Fruit fly (Drosophila melanogaster) whole organism, embryonic: ENCODE results near the gene Alp5.

Source experiments
- Ada2b ChIP-seq: fragments of 200-800 bp; sonication (Bioruptor generic); IDR thresholded peaks from 2 replicates; pipeline ENCODE4 v1.3.6; 2022; ENCODE audit warnings: missing biosample characterization, missing genetic modification characterization
- Atf3 ChIP-seq: fragments of 200-800 bp; sonication (Bioruptor generic); optimal IDR thresholded peaks from 3 replicates; lab custom pipeline; 2016; ENCODE audit warnings: missing biosample characterization, missing genetic modification characterization
- Bgb ChIP-seq: fragments of 200-800 bp; sonication (Bioruptor generic); IDR thresholded peaks from 2 replicates; pipeline ENCODE4 v1.3.6; 2022; ENCODE audit warnings: missing biosample characterization, missing genetic modification characterization; ENCODE audit not compliant: partially characterized antibody
- CG1024 ChIP-seq: fragments of 200-800 bp; sonication (Bioruptor generic); IDR thresholded peaks from 2 replicates; pipeline ENCODE4 v1.3.6; 2022; ENCODE audit warnings: missing biosample characterization, missing genetic modification characterization
- CG11696 ChIP-seq: fragments of 200-800 bp; sonication (Bioruptor generic); IDR thresholded peaks from 2 replicates; pipeline ENCODE4 v1.3.6; 2022; ENCODE audit warnings: missing biosample characterization, missing genetic modification characterization
- CG12744 ChIP-seq: fragments of 200-800 bp; sonication (Bioruptor generic); optimal IDR thresholded peaks from 2 replicates; lab custom pipeline; 2016; ENCODE audit warnings: missing biosample characterization, missing genetic modification characterization
- CG14014 ChIP-seq: fragments of 200-800 bp; sonication (Bioruptor generic); IDR thresholded peaks from 2 replicates; pipeline ENCODE4 v1.3.6; 2022; ENCODE audit warnings: missing biosample characterization, missing genetic modification characterization
- CG14050 ChIP-seq: fragments of 200-800 bp; sonication (Bioruptor generic); IDR thresholded peaks from 3 replicates; pipeline ENCODE4 v1.3.6; 2022; ENCODE audit warnings: missing biosample characterization, missing genetic modification characterization
- CG14860 ChIP-seq: fragments of 200-800 bp; sonication (Bioruptor generic); IDR thresholded peaks from 3 replicates; pipeline ENCODE4 v1.3.6; 2022; ENCODE audit warnings: missing biosample characterization, missing genetic modification characterization; ENCODE audit not compliant: partially characterized antibody
- CG17359 ChIP-seq: fragments of 200-800 bp; sonication (Bioruptor generic); optimal IDR thresholded peaks from 3 replicates; lab custom pipeline; 2018; ENCODE audit warnings: missing biosample characterization, mild to moderate bottlenecking, missing genetic modification characterization, moderate library complexity
- CG17361 ChIP-seq: fragments of 200-800 bp; sonication (Bioruptor generic); IDR thresholded peaks from 3 replicates; pipeline ENCODE4 v1.3.6; 2022; ENCODE audit warnings: missing biosample characterization, missing genetic modification characterization
- CG17912 ChIP-seq: fragments of 200-800 bp; sonication (Bioruptor generic); optimal IDR thresholded peaks from 2 replicates; lab custom pipeline; 2018; ENCODE audit warnings: missing biosample characterization, mild to moderate bottlenecking, missing genetic modification characterization
- CG18262 ChIP-seq: fragments of 200-800 bp; optimal IDR thresholded peaks from 3 replicates; lab custom pipeline; 2019; ENCODE audit warnings: missing biosample characterization, mild to moderate bottlenecking, missing genetic modification characterization, moderate library complexity
- CG30020 ChIP-seq: fragments of 200-800 bp; optimal IDR thresholded peaks from 2 replicates; lab custom pipeline; 2019; ENCODE audit warnings: missing biosample characterization, mild to moderate bottlenecking, missing genetic modification characterization, moderate library complexity
- CG30431 ChIP-seq: fragments of 200-800 bp; sonication (Bioruptor generic); optimal IDR thresholded peaks from 2 replicates; lab custom pipeline; 2017; ENCODE audit warnings: missing biosample characterization, missing genetic modification characterization
- CG32767 ChIP-seq: fragments of 200-800 bp; sonication (Bioruptor generic); IDR thresholded peaks from 2 replicates; pipeline ENCODE4 v1.3.6; 2022; ENCODE audit warnings: missing biosample characterization, missing genetic modification characterization
- CG34224 ChIP-seq: fragments of 200-800 bp; sonication (Bioruptor generic); IDR thresholded peaks from 3 replicates; pipeline ENCODE4 v1.3.6; 2022; ENCODE audit warnings: missing biosample characterization, missing genetic modification characterization; ENCODE audit not compliant: partially characterized antibody
- CG34422 ChIP-seq: fragments of 200-800 bp; sonication (Bioruptor generic); IDR thresholded peaks from 3 replicates; pipeline ENCODE4 v1.3.6; 2022; ENCODE audit warnings: missing biosample characterization, missing genetic modification characterization
- CG43689 ChIP-seq: fragments of 200-800 bp; sonication (Bioruptor generic); IDR thresholded peaks from 2 replicates; pipeline ENCODE4 v1.3.6; 2022; ENCODE audit warnings: missing biosample characterization, missing genetic modification characterization
- CG4617 ChIP-seq: fragments of 200-800 bp; sonication (Bioruptor generic); optimal IDR thresholded peaks from 3 replicates; lab custom pipeline; 2016; ENCODE audit warnings: missing biosample characterization, missing genetic modification characterization, borderline replicate concordance
- CG5180 ChIP-seq: fragments of 200-800 bp; sonication (Bioruptor generic); optimal IDR thresholded peaks from 3 replicates; lab custom pipeline; 2017; ENCODE audit warnings: missing biosample characterization, missing genetic modification characterization, mild to moderate bottlenecking, moderate library complexity, missing genetic modification reagents
- CG7963 ChIP-seq: fragments of 200-800 bp; sonication (Bioruptor generic); IDR thresholded peaks from 3 replicates; pipeline ENCODE4 v1.3.6; 2022; ENCODE audit warnings: missing biosample characterization, missing genetic modification characterization; ENCODE audit not compliant: partially characterized antibody
- CTCF ChIP-seq: fragments of 200-800 bp; sonication (Bioruptor generic); optimal IDR thresholded peaks from 2 replicates; lab custom pipeline; 2017; ENCODE audit warnings: missing biosample characterization, mild to moderate bottlenecking, missing genetic modification characterization, moderate library complexity
- CkIIα-i1 ChIP-seq: fragments of 200-800 bp; sonication (Bioruptor generic); IDR thresholded peaks from 2 replicates; pipeline ENCODE4 v1.3.6; 2022; ENCODE audit warnings: missing biosample characterization, missing genetic modification characterization
- Dad ChIP-seq: fragments of 200-800 bp; sonication (Bioruptor generic); optimal IDR thresholded peaks from 3 replicates; lab custom pipeline; 2016; ENCODE audit warnings: missing biosample characterization, missing genetic modification characterization
- Deaf1 ChIP-seq: fragments of 200-800 bp; optimal IDR thresholded peaks from 3 replicates; lab custom pipeline; 2019; ENCODE audit warnings: missing biosample characterization, mild to moderate bottlenecking, missing genetic modification characterization, moderate library complexity
- Dp ChIP-seq: fragments of 200-800 bp; sonication (Bioruptor generic); optimal IDR thresholded peaks from 2 replicates; lab custom pipeline; 2018; ENCODE audit warnings: missing biosample characterization, mild to moderate bottlenecking, missing genetic modification characterization, moderate library complexity
- E2f1 ChIP-seq: fragments of 200-800 bp; sonication (Bioruptor generic); IDR thresholded peaks from 2 replicates; pipeline ENCODE4 v1.3.6; 2022; ENCODE audit warnings: missing biosample characterization, missing genetic modification characterization
- Fer1 ChIP-seq: fragments of 200-800 bp; sonication (Bioruptor generic); optimal IDR thresholded peaks from 2 replicates; lab custom pipeline; 2017; ENCODE audit warnings: missing biosample characterization, mild to moderate bottlenecking, missing genetic modification characterization
- HLH3B ChIP-seq: fragments of 200-800 bp; sonication (Bioruptor generic); IDR thresholded peaks from 2 replicates; pipeline ENCODE4 v1.3.6; 2022; ENCODE audit warnings: missing biosample characterization, missing genetic modification characterization
- Jarid2 ChIP-seq: fragments of 200-800 bp; sonication (Bioruptor generic); optimal IDR thresholded peaks from 3 replicates; lab custom pipeline; 2017; ENCODE audit warnings: mild to moderate bottlenecking, missing biosample characterization, missing genetic modification reagents, missing genetic modification characterization
- MTF-1 ChIP-seq: fragments of 200-800 bp; sonication (Bioruptor generic); optimal IDR thresholded peaks from 2 replicates; lab custom pipeline; 2018; ENCODE audit warnings: missing biosample characterization, mild to moderate bottlenecking, missing genetic modification characterization, borderline replicate concordance
- Max ChIP-seq: fragments of 200-800 bp; sonication (Bioruptor generic); optimal IDR thresholded peaks from 2 replicates; lab custom pipeline; 2016; ENCODE audit warnings: missing biosample characterization, mild to moderate bottlenecking, missing genetic modification characterization
- NFAT ChIP-seq: fragments of 200-800 bp; sonication (Bioruptor generic); IDR thresholded peaks from 2 replicates; pipeline ENCODE4 v1.3.6; 2022; ENCODE audit warnings: missing biosample characterization, missing genetic modification characterization
- Rx ChIP-seq: fragments of 200-800 bp; sonication (Bioruptor generic); IDR thresholded peaks from 2 replicates; pipeline ENCODE4 v1.3.6; 2022; ENCODE audit warnings: missing biosample characterization, missing genetic modification characterization
- Sox102F ChIP-seq: fragments of 200-800 bp; sonication (Bioruptor generic); optimal IDR thresholded peaks from 2 replicates; lab custom pipeline; 2018; ENCODE audit warnings: missing biosample characterization, mild to moderate bottlenecking, missing genetic modification characterization, moderate library complexity
- ash1 ChIP-seq: fragments of 200-800 bp; sonication (Bioruptor generic); optimal IDR thresholded peaks from 2 replicates; lab custom pipeline; 2018; ENCODE audit warnings: missing biosample characterization, mild to moderate bottlenecking, missing genetic modification characterization
- bbx ChIP-seq: fragments of 200-800 bp; sonication (Bioruptor generic); IDR thresholded peaks from 2 replicates; pipeline ENCODE4 v1.3.6; 2022; ENCODE audit warnings: missing biosample characterization, missing genetic modification characterization; ENCODE audit not compliant: partially characterized antibody
- chinmo ChIP-seq: fragments of 200-800 bp; sonication (Bioruptor generic); IDR thresholded peaks from 4 replicates; pipeline ENCODE4 v1.3.6; 2022; ENCODE audit warnings: missing biosample characterization, missing genetic modification characterization; ENCODE audit not compliant: partially characterized antibody
- croc ChIP-seq: fragments of 200-800 bp; sonication (Bioruptor generic); conservative IDR thresholded peaks from 3 replicates; pipeline ENCODE4 v1.3.6; 2022; ENCODE audit warnings: missing biosample characterization, missing genetic modification characterization
- fd3F ChIP-seq: fragments of 200-800 bp; sonication (Bioruptor generic); optimal IDR thresholded peaks from 2 replicates; lab custom pipeline; 2018; ENCODE audit warnings: missing biosample characterization, mild to moderate bottlenecking, missing genetic modification characterization, moderate library complexity
- gcm ChIP-seq: fragments of 200-800 bp; sonication (Bioruptor generic); optimal IDR thresholded peaks from 2 replicates; lab custom pipeline; 2019; ENCODE audit warnings: missing biosample characterization, mild to moderate bottlenecking, missing genetic modification characterization, moderate library complexity
- lbe ChIP-seq: fragments of 200-800 bp; sonication (Bioruptor generic); optimal IDR thresholded peaks from 2 replicates; lab custom pipeline; 2016; ENCODE audit warnings: missing biosample characterization, mild to moderate bottlenecking, missing genetic modification characterization
- nerfin-1 ChIP-seq: fragments of 200-800 bp; sonication (Bioruptor generic); optimal IDR thresholded peaks from 3 replicates; lab custom pipeline; 2019; ENCODE audit warnings: missing biosample characterization, mild to moderate bottlenecking, missing genetic modification characterization, moderate library complexity
- oc ChIP-seq: fragments of 200-800 bp; sonication (Bioruptor generic); optimal IDR thresholded peaks from 2 replicates; lab custom pipeline; 2018; ENCODE audit warnings: missing biosample characterization, mild to moderate bottlenecking, missing genetic modification characterization, moderate library complexity
- onecut ChIP-seq: fragments of 200-800 bp; sonication (Bioruptor generic); IDR thresholded peaks from 2 replicates; pipeline ENCODE4 v1.3.6; 2022; ENCODE audit warnings: missing biosample characterization, missing genetic modification characterization
- prd ChIP-seq, 3 experiments: fragments of >200 bp in 2 of 3; fragments of 200-800 bp in 1 of 3; sonication (Bioruptor generic) in 1 of 3; optimal IDR thresholded peaks in 2 of 3; IDR thresholded peaks in 1 of 3; 2 replicates in 2 of 3; 3 replicates in 1 of 3; pipeline versions ENCODE4 v1.3.6 to Lab custom; 2017 to 2022; ENCODE audit warnings: missing biosample characterization in 1 of 3, missing genetic modification characterization in 1 of 3
- sisA ChIP-seq: fragments of 200-800 bp; sonication (Bioruptor generic); IDR thresholded peaks from 2 replicates; pipeline ENCODE4 v1.3.6; 2022; ENCODE audit warnings: missing biosample characterization, missing genetic modification characterization
- unpg ChIP-seq: fragments of 200-800 bp; sonication (Bioruptor generic); optimal IDR thresholded peaks from 3 replicates; lab custom pipeline; 2018; ENCODE audit warnings: missing biosample characterization, mild to moderate bottlenecking, missing genetic modification characterization, moderate library complexity
- vnd ChIP-seq: fragments of 200-800 bp; sonication (Bioruptor generic); IDR thresholded peaks from 3 replicates; pipeline ENCODE4 v1.3.6; 2022; ENCODE audit warnings: missing biosample characterization, missing genetic modification characterization; ENCODE audit not compliant: partially characterized antibody

Gene Alp5

dm6 chr3R:20989657-20990056 is 17.1 kb downstream of the Alp5 start (continued):
- no peak for TF ChIP-seq CG1024 (GFP tag; lab: Robert Waterston, UW)
- 0 out of 2 replicates have a peak, but pooled peaks have one; percentile 29 for TF ChIP-seq CG32767
- TF ChIP-seq Jarid2 (GFP tag; lab: Kevin White, UChicago): no peak
- TF ChIP-seq Sox102F (GFP tag; lab: Kevin White, UChicago): peak; percentile 58
- TF ChIP-seq CTCF (GFP tag; lab: Kevin White, UChicago): no peak
- TF ChIP-seq CG17359 (tag; lab: Kevin White, UChicago): no peak
- TF ChIP-seq CG30020 (tag; lab: Kevin White, UChicago): no peak
- TF ChIP-seq CG17912 (GFP tag; lab: Kevin White, UChicago): no peak
- TF ChIP-seq CG17361 (GFP tag; lab: Robert Waterston, UW): peak; percentile 79
- no peak for TF ChIP-seq Atf3 (GFP tag; lab: Kevin White, UChicago)
- no peak for TF ChIP-seq Dp (GFP tag; lab: Kevin White, UChicago)
- TF ChIP-seq vnd: no peak
- no peak for TF ChIP-seq croc (GFP tag; lab: Robert Waterston, UW)
- no peak for TF ChIP-seq oc (tag; lab: Kevin White, UChicago)
- TF ChIP-seq CkIIα-i1 (GFP tag; lab: Robert Waterston, UW): no peak
- TF ChIP-seq lbe (GFP tag; lab: Kevin White, UChicago): no peak
- no peak for TF ChIP-seq CG12744 (GFP tag; lab: Kevin White, UChicago)
- no peak for TF ChIP-seq Bgb (GFP tag; lab: Robert Waterston, UW)
- TF ChIP-seq Fer1 (GFP tag; lab: Kevin White, UChicago): peak; percentile 55
- TF ChIP-seq Max (GFP tag; lab: Kevin White, UChicago): no peak
- 0 out of 2 replicates have a peak, but pooled peaks have one; percentile 32 for TF ChIP-seq HLH3B (GFP tag; lab: Robert Waterston, UW)
- TF ChIP-seq E2f1: no peak
- peak; percentile 47 for TF ChIP-seq Ada2b (GFP tag; lab: Robert Waterston, UW)
- peak; percentile 19 for TF ChIP-seq nerfin-1
- no peak for TF ChIP-seq onecut (GFP tag; lab: Robert Waterston, UW)
- no peak for TF ChIP-seq CG11696 (GFP tag; lab: Robert Waterston, UW)
- 0 out of 3 replicates have a peak, but pooled peaks have one; percentile 36 for TF ChIP-seq CG34422 (GFP tag; lab: Robert Waterston, UW)
- TF ChIP-seq Rx: no peak
- TF ChIP-seq Dad (GFP tag; lab: Kevin White, UChicago): peak; percentile 28
- TF ChIP-seq sisA (GFP tag; lab: Robert Waterston, UW): peak; percentile 58
- TF ChIP-seq CG14860 (GFP tag; lab: Robert Waterston, UW): no peak
- no peak for TF ChIP-seq CG43689 (GFP tag; lab: Robert Waterston, UW)
- peak; percentile 45; the same call in 1 of the 3 replicates for TF ChIP-seq CG14050 (GFP tag; lab: Robert Waterston, UW)
- no peak for TF ChIP-seq MTF-1 (GFP tag; lab: Kevin White, UChicago)
- TF ChIP-seq unpg: peak; percentile 50
- TF ChIP-seq gcm: no peak
- no peak for TF ChIP-seq CG5180 (GFP tag; lab: Kevin White, UChicago)
- TF ChIP-seq ash1 (GFP tag; lab: Kevin White, UChicago): no peak
- TF ChIP-seq NFAT: 0 out of 2 replicates have a peak, but pooled peaks have one; percentile 35
- no peak for TF ChIP-seq CG30431
- TF ChIP-seq CG7963 (GFP tag; lab: Robert Waterston, UW): no peak
- no peak for TF ChIP-seq CG4617 (GFP tag; lab: Kevin White, UChicago)
- TF ChIP-seq fd3F (GFP tag; lab: Kevin White, UChicago): peak; percentile 44
- no peak for TF ChIP-seq bbx (GFP tag; lab: Robert Waterston, UW)
- no peak for TF ChIP-seq prd (optimal IDR thresholded peaks at IDR 0.05; lab: Kevin White, UChicago)
- TF ChIP-seq prd (GFP tag; IDR thresholded peaks at IDR 0.05; lab: Robert Waterston, UW): peak; percentile 62
- peak; percentile 40; the same call in 1 of the 2 replicates for TF ChIP-seq CG14014 (GFP tag; lab: Robert Waterston, UW)
- no peak for TF ChIP-seq chinmo (GFP tag; lab: Robert Waterston, UW)
- TF ChIP-seq CG34224 (GFP tag; lab: Robert Waterston, UW): no peak
- TF ChIP-seq CG18262 (tag; lab: Kevin White, UChicago): peak; percentile 62
- TF ChIP-seq Deaf1 (tag; lab: Kevin White, UChicago): peak; percentile 5
